Fruit fly (Drosophila melanogaster): ENCODE results near the gene Cds.

The Cds gene

DNA sequence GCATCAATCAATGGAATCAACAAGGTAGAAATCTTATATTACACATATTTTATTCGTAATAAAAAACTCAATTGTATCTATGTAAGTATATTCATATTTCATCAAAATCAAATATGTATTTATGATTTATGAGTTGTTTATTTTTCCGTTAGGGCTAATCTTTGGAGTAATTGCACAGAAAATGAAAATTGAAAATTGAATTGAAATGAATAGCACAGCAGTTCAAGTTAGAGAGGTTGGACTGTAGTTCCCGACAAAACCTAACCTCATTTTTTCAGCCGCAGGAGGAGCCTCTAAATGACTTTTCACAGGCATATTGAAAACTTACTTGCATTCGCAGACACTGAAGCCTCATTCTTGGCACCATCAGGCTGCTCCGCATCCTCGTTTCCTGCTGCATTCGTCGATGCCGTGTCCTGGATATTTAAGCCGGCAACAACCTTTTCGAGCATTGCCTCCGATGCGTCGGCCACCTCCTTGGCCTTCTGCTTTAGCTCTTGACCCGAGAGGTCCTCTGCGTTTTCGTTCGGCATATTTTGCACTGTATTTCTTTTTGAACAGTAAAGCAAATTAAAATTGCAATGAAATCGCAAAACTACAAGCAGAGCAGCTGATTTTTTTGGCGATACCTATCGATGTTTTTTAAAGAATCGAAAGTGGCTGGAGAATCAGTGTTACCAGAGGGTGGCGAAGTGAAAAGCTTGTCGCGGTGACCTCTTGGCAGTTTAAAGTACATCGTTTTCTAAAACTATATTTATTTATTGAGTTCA lies 50.4 kb downstream of the Cds start, which contains the start of gene Nmt (continued):
- TF ChIP-seq fd59A (GFP tag; optimal IDR thresholded peaks at IDR 0.05) = no peak
- TF ChIP-seq Sox14 (GFP tag; optimal IDR thresholded peaks at IDR 0.05) = no peak
- no peak for TF ChIP-seq CG1621 (tag; optimal IDR thresholded peaks at IDR 0.05)
- TF ChIP-seq CG10669 (GFP tag; optimal IDR thresholded peaks at IDR 0.05) = no peak
- no peak for TF ChIP-seq net (GFP tag; optimal IDR thresholded peaks at IDR 0.05)
- TF ChIP-seq CG6276 (GFP tag; optimal IDR thresholded peaks at IDR 0.05) = no peak
- TF ChIP-seq CG7368 (GFP tag; optimal IDR thresholded peaks at IDR 0.05) = no peak
- TF ChIP-seq CG10631 (GFP tag; optimal IDR thresholded peaks at IDR 0.05) = peak; percentile 10
- peak; percentile 42 for TF ChIP-seq Hr39 (GFP tag; optimal IDR thresholded peaks at IDR 0.05)
- TF ChIP-seq Eip93F (GFP tag; optimal IDR thresholded peaks at IDR 0.05) = no peak
- TF ChIP-seq topi (GFP tag; optimal IDR thresholded peaks at IDR 0.05) = no peak
- TF ChIP-seq pdm3 (GFP tag; optimal IDR thresholded peaks at IDR 0.05) = no peak
- TF ChIP-seq lz (GFP tag; optimal IDR thresholded peaks at IDR 0.05) = peak; percentile 39
- no peak for TF ChIP-seq Lpt (GFP tag; optimal IDR thresholded peaks at IDR 0.05)
- TF ChIP-seq fd85E (GFP tag; optimal IDR thresholded peaks at IDR 0.05) = no peak
- peak; percentile 56 for TF ChIP-seq OdsH (GFP tag; optimal IDR thresholded peaks at IDR 0.05)
- peak; percentile 60 for TF ChIP-seq CG3919 (GFP tag; optimal IDR thresholded peaks at IDR 0.05)
- TF ChIP-seq Ets96B (tag; optimal IDR thresholded peaks at IDR 0.05) = no peak

DNA sequence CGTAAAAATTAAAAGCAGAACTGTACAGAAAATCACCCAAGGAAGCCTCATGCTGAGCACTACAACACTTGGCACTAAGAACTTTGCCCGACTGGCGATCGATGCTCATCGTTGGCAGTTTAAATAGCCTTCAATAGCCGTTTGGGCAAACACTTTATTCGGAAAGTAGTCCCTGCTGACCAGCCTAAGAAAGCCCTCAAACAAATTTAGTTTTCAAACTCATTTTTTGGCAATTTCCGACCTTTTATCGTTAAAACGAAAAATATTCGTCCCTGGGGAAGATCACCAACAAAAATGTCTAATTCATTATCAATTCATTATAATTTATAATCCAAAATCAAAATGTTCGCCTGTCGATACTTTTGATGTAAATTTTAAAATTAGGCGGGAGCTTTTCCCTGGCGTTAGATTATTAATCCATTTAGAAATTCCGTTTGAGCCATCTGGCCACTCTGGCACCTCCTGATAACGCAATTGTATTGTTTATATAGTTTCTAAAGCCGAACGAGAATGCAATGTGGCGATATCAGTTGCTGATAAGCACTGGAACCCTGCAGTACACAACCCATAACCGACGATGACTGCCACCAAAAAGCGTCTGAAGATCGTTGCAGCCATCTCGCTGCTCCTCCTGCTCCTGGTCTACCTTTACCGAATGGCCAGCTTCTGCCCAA lies 53.0 kb downstream of the Cds start, which contains the start of the genes mthl7 and Uxs:
mthl7 (minus strand) TSS at position 51 of the 674 bp plus-strand sequence.
Uxs (plus strand) TSS at position 460 of the 674 bp plus-strand sequence.
- TF ChIP-seq Lpt (GFP tag; optimal IDR thresholded peaks at IDR 0.05) (no peak), Hr39 (GFP tag; optimal IDR thresholded peaks at IDR 0.05) (no peak), CG6854 (GFP tag; optimal IDR thresholded peaks at IDR 0.05) (peak; percentile 56), vri (GFP tag; optimal IDR thresholded peaks at IDR 0.05) (no peak), CG15336 (GFP tag; IDR thresholded peaks at IDR 0.05) (no peak), CG6163 (GFP tag; IDR thresholded peaks at IDR 0.05) (no peak), CG8632 (GFP tag; optimal IDR thresholded peaks at IDR 0.05) (no peak), Eip78C (GFP tag) (peak; percentile 34), CG11762 (GFP tag; optimal IDR thresholded peaks at IDR 0.05; ENCODE audit: insufficient read depth) (no peak), CG31627 (GFP tag; optimal IDR thresholded peaks at IDR 0.05) (no peak), salr (GFP tag; optimal IDR thresholded peaks at IDR 0.05) (no peak), Met (GFP tag; optimal IDR thresholded peaks at IDR 0.05) (no peak), CG4318 (GFP tag; optimal IDR thresholded peaks at IDR 0.05) (no peak), fkh (GFP tag; optimal IDR thresholded peaks at IDR 0.05) (peak; percentile 65), esn (GFP tag; optimal IDR thresholded peaks at IDR 0.05) (no peak), CG32006 (GFP tag; optimal IDR thresholded peaks at IDR 0.05) (no peak)
